Fruit fly (Drosophila melanogaster) whole organism, prepupa: ENCODE measurements around the gene CG10137.

Experiments
- Blimp-1 ChIP-seq: fragments of 200-800 bp; sonication (Bioruptor generic); optimal IDR thresholded peaks from 3 replicates; lab custom pipeline; 2017; ENCODE audit warnings: missing biosample characterization, missing genetic modification characterization, mild to moderate bottlenecking, moderate library complexity, missing genetic modification reagents
- CG10631 ChIP-seq: fragments of 200-800 bp; sonication (Bioruptor generic); optimal IDR thresholded peaks from 2 replicates; lab custom pipeline; 2016; ENCODE audit warnings: missing biosample characterization, missing genetic modification characterization
- CG11294 ChIP-seq: fragments of 200-800 bp; sonication (Bioruptor generic); IDR thresholded peaks from 2 replicates; pipeline ENCODE4 v1.3.6; 2022; ENCODE audit warnings: missing biosample characterization, missing genetic modification characterization
- CG11762 ChIP-seq: fragments of 200-800 bp; sonication (Bioruptor generic); optimal IDR thresholded peaks from 3 replicates; lab custom pipeline; 2016; ENCODE audit warnings: missing biosample characterization, missing genetic modification characterization; ENCODE audit not compliant: insufficient read depth
- CG11902 ChIP-seq: fragments of 200-800 bp; sonication (Bioruptor generic); optimal IDR thresholded peaks from 3 replicates; lab custom pipeline; 2016; ENCODE audit warnings: missing biosample characterization, missing genetic modification characterization
- CG1621 ChIP-seq: fragments of 200-800 bp; sonication (Bioruptor generic); optimal IDR thresholded peaks from 3 replicates; lab custom pipeline; 2018; ENCODE audit warnings: missing biosample characterization, mild to moderate bottlenecking, missing genetic modification characterization
- CG16779 ChIP-seq: fragments of 200-800 bp; sonication (Bioruptor generic); optimal IDR thresholded peaks from 3 replicates; lab custom pipeline; 2017; ENCODE audit warnings: missing biosample characterization, mild to moderate bottlenecking, missing genetic modification characterization
- CG3032 ChIP-seq: fragments of 200-800 bp; optimal IDR thresholded peaks from 2 replicates; lab custom pipeline; 2019; ENCODE audit warnings: missing biosample characterization, mild to moderate bottlenecking, missing genetic modification characterization, moderate library complexity
- CG32006 ChIP-seq: fragments of 200-800 bp; sonication (Bioruptor generic); optimal IDR thresholded peaks from 3 replicates; lab custom pipeline; 2017; ENCODE audit warnings: missing biosample characterization, mild to moderate bottlenecking, missing genetic modification characterization
- CG34406 ChIP-seq: fragments of 200-800 bp; sonication (Bioruptor generic); optimal IDR thresholded peaks from 3 replicates; lab custom pipeline; 2016; ENCODE audit warnings: missing biosample characterization, missing genetic modification characterization
- CG3919 ChIP-seq: fragments of 200-800 bp; sonication (Bioruptor generic); optimal IDR thresholded peaks from 3 replicates; lab custom pipeline; 2016; ENCODE audit warnings: missing biosample characterization, missing genetic modification characterization
- CG4318 ChIP-seq: fragments of 200-800 bp; sonication (Bioruptor generic); optimal IDR thresholded peaks from 3 replicates; lab custom pipeline; 2017; ENCODE audit warnings: missing biosample characterization, mild to moderate bottlenecking, missing genetic modification characterization
- CG6163 ChIP-seq: fragments of 200-800 bp; sonication (Bioruptor generic); IDR thresholded peaks from 3 replicates; pipeline ENCODE4 v1.3.6; 2022; ENCODE audit warnings: missing biosample characterization, missing genetic modification characterization
- CG6792 ChIP-seq: fragments of 200-800 bp; sonication (Bioruptor generic); optimal IDR thresholded peaks from 3 replicates; lab custom pipeline; 2016; ENCODE audit warnings: missing biosample characterization, missing genetic modification characterization
- CG6808 ChIP-seq: fragments of 200-800 bp; sonication (Bioruptor generic); optimal IDR thresholded peaks from 3 replicates; lab custom pipeline; 2017; ENCODE audit warnings: missing biosample characterization, missing genetic modification characterization, mild to moderate bottlenecking, moderate library complexity, missing genetic modification reagents
- CG6854 ChIP-seq: fragments of 200-800 bp; sonication (Bioruptor generic); optimal IDR thresholded peaks from 2 replicates; lab custom pipeline; 2017; ENCODE audit warnings: missing biosample characterization, mild to moderate bottlenecking, missing genetic modification characterization
- CG7368 ChIP-seq: fragments of 200-800 bp; sonication (Bioruptor generic); optimal IDR thresholded peaks from 3 replicates; lab custom pipeline; 2016; ENCODE audit warnings: missing biosample characterization, missing genetic modification characterization
- CG8119 ChIP-seq: fragments of 200-800 bp; sonication (Bioruptor generic); IDR thresholded peaks from 3 replicates; pipeline ENCODE4 v1.3.6; 2022; ENCODE audit warnings: missing biosample characterization, missing genetic modification characterization
- CG8319 ChIP-seq: fragments of 200-800 bp; sonication (Bioruptor generic); optimal IDR thresholded peaks from 3 replicates; lab custom pipeline; 2016; ENCODE audit warnings: missing biosample characterization, missing genetic modification characterization
- CG8632 ChIP-seq: fragments of 200-800 bp; sonication (Bioruptor generic); optimal IDR thresholded peaks from 3 replicates; lab custom pipeline; 2016; ENCODE audit warnings: missing biosample characterization, missing genetic modification characterization
- CG9139 ChIP-seq: fragments of 200-800 bp; sonication (Bioruptor generic); optimal IDR thresholded peaks from 3 replicates; lab custom pipeline; 2017; ENCODE audit warnings: missing biosample characterization, mild to moderate bottlenecking, missing genetic modification characterization
- Eip75B ChIP-seq: fragments of 200-800 bp; sonication (Bioruptor generic); optimal IDR thresholded peaks from 3 replicates; lab custom pipeline; 2016; ENCODE audit warnings: missing biosample characterization, missing genetic modification characterization
- Eip93F ChIP-seq: fragments of 200-800 bp; sonication (Bioruptor generic); optimal IDR thresholded peaks from 2 replicates; lab custom pipeline; 2016; ENCODE audit warnings: missing biosample characterization, mild to moderate bottlenecking, missing genetic modification characterization
- Ets21C ChIP-seq: fragments of 200-800 bp; sonication (Bioruptor generic); optimal IDR thresholded peaks from 3 replicates; lab custom pipeline; 2016; ENCODE audit warnings: missing biosample characterization, missing genetic modification characterization
- Ets96B ChIP-seq: fragments of 200-800 bp; optimal IDR thresholded peaks from 2 replicates; lab custom pipeline; 2019; ENCODE audit warnings: missing biosample characterization, mild to moderate bottlenecking, missing genetic modification characterization, moderate library complexity
- Gug ChIP-seq: fragments of 200-800 bp; sonication (Bioruptor generic); IDR thresholded peaks from 2 replicates; pipeline ENCODE4 v1.3.6; 2022; ENCODE audit warnings: missing biosample characterization, missing genetic modification characterization
- Hr38 ChIP-seq: sonication (Bioruptor generic); optimal IDR thresholded peaks from 2 replicates; lab custom pipeline; 2016; ENCODE audit warnings: missing biosample characterization, missing genetic modification characterization
- Hr39 ChIP-seq: fragments of 200-800 bp; sonication (Bioruptor generic); optimal IDR thresholded peaks from 2 replicates; lab custom pipeline; 2016; ENCODE audit warnings: missing biosample characterization, missing genetic modification characterization
- Hr4 ChIP-seq: fragments of 200-800 bp; sonication (Bioruptor generic); optimal IDR thresholded peaks from 3 replicates; lab custom pipeline; 2016; ENCODE audit warnings: missing biosample characterization, missing genetic modification characterization
- Lpt ChIP-seq: fragments of 200-800 bp; sonication (Bioruptor generic); optimal IDR thresholded peaks from 3 replicates; lab custom pipeline; 2016; ENCODE audit warnings: missing biosample characterization, missing genetic modification characterization
- Met ChIP-seq: fragments of 200-800 bp; sonication (Bioruptor generic); optimal IDR thresholded peaks from 3 replicates; lab custom pipeline; 2016; ENCODE audit warnings: missing biosample characterization, missing genetic modification characterization
- OdsH ChIP-seq: fragments of 200-800 bp; sonication (Bioruptor generic); optimal IDR thresholded peaks from 3 replicates; lab custom pipeline; 2016; ENCODE audit warnings: missing biosample characterization, missing genetic modification characterization
- Smox ChIP-seq: fragments of 200-800 bp; sonication (Bioruptor generic); optimal IDR thresholded peaks from 3 replicates; lab custom pipeline; 2016; ENCODE audit warnings: missing biosample characterization, missing genetic modification characterization
- Sox102F ChIP-seq: fragments of 200-800 bp; sonication (Bioruptor generic); optimal IDR thresholded peaks from 2 replicates; lab custom pipeline; 2016; ENCODE audit warnings: missing biosample characterization, mild to moderate bottlenecking, missing genetic modification characterization
- Sox14 ChIP-seq: fragments of 200-800 bp; sonication (Bioruptor generic); optimal IDR thresholded peaks from 3 replicates; lab custom pipeline; 2016; ENCODE audit warnings: missing biosample characterization, missing genetic modification characterization
- achi ChIP-seq: fragments of 200-800 bp; sonication (Bioruptor generic); optimal IDR thresholded peaks from 3 replicates; lab custom pipeline; 2016; ENCODE audit warnings: missing biosample characterization, missing genetic modification characterization
- acj6 ChIP-seq: fragments of 200-800 bp; sonication (Bioruptor generic); optimal IDR thresholded peaks from 3 replicates; lab custom pipeline; 2016; ENCODE audit warnings: missing biosample characterization, missing genetic modification characterization
- dac ChIP-seq: fragments of 200-800 bp; sonication (Bioruptor generic); optimal IDR thresholded peaks from 2 replicates; lab custom pipeline; 2017; ENCODE audit warnings: missing biosample characterization, mild to moderate bottlenecking, missing genetic modification characterization
- dsx ChIP-seq: fragments of 200-800 bp; optimal IDR thresholded peaks from 3 replicates; lab custom pipeline; 2019; ENCODE audit warnings: missing biosample characterization, mild to moderate bottlenecking, missing genetic modification characterization, moderate library complexity; ENCODE audit not compliant: poor library complexity, severe bottlenecking
- fd59A ChIP-seq: fragments of 200-800 bp; sonication (Bioruptor generic); optimal IDR thresholded peaks from 2 replicates; lab custom pipeline; 2017; ENCODE audit warnings: missing biosample characterization, mild to moderate bottlenecking, missing genetic modification characterization, missing genetic modification reagents
- fd85E ChIP-seq: fragments of 200-800 bp; sonication (Bioruptor generic); optimal IDR thresholded peaks from 3 replicates; lab custom pipeline; 2016; ENCODE audit warnings: missing biosample characterization, missing genetic modification characterization
- fkh ChIP-seq: fragments of 200-800 bp; sonication (Bioruptor generic); optimal IDR thresholded peaks from 3 replicates; lab custom pipeline; 2017; ENCODE audit warnings: missing biosample characterization, mild to moderate bottlenecking, missing genetic modification characterization, moderate library complexity
- lz ChIP-seq: fragments of 200-800 bp; sonication (Bioruptor generic); optimal IDR thresholded peaks from 3 replicates; lab custom pipeline; 2016; ENCODE audit warnings: missing biosample characterization, missing genetic modification characterization
- net ChIP-seq: fragments of 200-800 bp; sonication (Bioruptor generic); optimal IDR thresholded peaks from 3 replicates; lab custom pipeline; 2016; ENCODE audit warnings: missing biosample characterization, missing genetic modification characterization
- pdm3 ChIP-seq: fragments of 200-800 bp; sonication (Bioruptor generic); optimal IDR thresholded peaks from 3 replicates; lab custom pipeline; 2016; ENCODE audit warnings: missing biosample characterization, missing genetic modification characterization
- salr ChIP-seq, 2 experiments: fragments of 200-800 bp; sonication (Bioruptor generic); optimal IDR thresholded peaks; 3 replicates each; lab custom pipeline; 2016 to 2018; ENCODE audit warnings: missing biosample characterization in 2 of 2, missing genetic modification characterization in 2 of 2, mild to moderate bottlenecking in 1 of 2
- spab ChIP-seq: fragments of 200-800 bp; sonication (Bioruptor generic); optimal IDR thresholded peaks from 2 replicates; lab custom pipeline; 2017; ENCODE audit warnings: missing biosample characterization, mild to moderate bottlenecking, missing genetic modification characterization, missing genetic modification reagents
- ss ChIP-seq, 2 experiments: fragments of 200-800 bp; sonication (Bioruptor generic); optimal IDR thresholded peaks; 2 replicates in 1 of 2; 3 replicates in 1 of 2; lab custom pipeline; 2017 to 2018; ENCODE audit warnings: mild to moderate bottlenecking in 2 of 2, missing biosample characterization in 2 of 2, missing genetic modification characterization in 2 of 2, moderate library complexity in 1 of 2
- svp ChIP-seq: fragments of 200-800 bp; sonication (Bioruptor generic); peaks from one replicate; lab custom pipeline; 2016; ENCODE audit warnings: missing biosample characterization, missing genetic modification characterization
- vri ChIP-seq: fragments of 200-800 bp; sonication (Bioruptor generic); optimal IDR thresholded peaks from 3 replicates; lab custom pipeline; 2016; ENCODE audit warnings: missing biosample characterization, mild to moderate bottlenecking, missing genetic modification characterization

Gene CG10137

DNA sequence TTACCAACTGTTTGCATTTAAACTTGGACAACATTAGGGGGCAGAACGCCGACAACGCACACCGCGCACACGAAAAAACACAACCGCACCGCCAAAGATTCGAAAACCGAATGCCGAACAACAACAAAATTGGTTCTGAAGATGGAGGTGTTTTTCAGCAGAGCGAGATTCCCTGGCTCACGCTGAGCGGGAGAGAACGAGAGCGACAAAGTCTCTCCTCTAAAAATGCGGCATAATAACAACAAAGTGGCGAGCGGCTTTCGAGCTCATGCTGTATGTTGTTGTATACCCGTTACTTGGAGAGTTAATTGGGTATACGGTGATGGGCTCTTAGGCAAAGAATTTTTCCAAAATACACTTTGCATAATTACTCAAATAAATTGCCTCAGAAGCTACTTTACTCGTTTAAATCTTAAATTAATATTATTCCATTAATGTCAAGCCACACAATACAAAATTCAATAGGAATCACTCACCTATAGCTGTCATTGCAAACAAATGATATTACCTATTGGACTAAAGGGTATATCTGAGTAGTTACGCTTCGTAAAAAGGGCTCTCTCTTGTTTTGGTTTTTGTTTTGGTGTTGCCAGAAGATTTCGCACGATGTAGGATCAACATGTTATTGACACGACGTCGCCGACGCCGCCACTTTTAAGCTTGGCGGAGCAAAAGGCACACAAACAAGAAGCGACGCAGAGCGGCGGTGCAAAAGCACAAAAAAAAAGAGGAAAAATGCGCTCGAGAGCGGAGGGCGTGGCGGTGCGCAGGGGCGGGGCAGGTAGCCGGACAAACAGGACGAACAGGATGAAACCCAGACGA lies 46.2 kb downstream of the CG10137 start:
- TF ChIP-seq CG34406, result peak; percentile 87
- TF ChIP-seq Hr39 (GFP tag; lab: Kevin White, UChicago), result peak; percentile 94
- peak; percentile 97 for TF ChIP-seq CG32006
- peak; percentile 40 for TF ChIP-seq fd85E (GFP tag; lab: Kevin White, UChicago)
- TF ChIP-seq Blimp-1 (GFP tag; lab: Kevin White, UChicago), result peak; percentile 81
- peak; percentile 91 to 93 for TF ChIP-seq ss (GFP tag; optimal IDR thresholded peaks at IDR 0.05; lab: Kevin White, UChicago)
- peak; percentile 98 for TF ChIP-seq svp (GFP tag; lab: Kevin White, UChicago)
- TF ChIP-seq lz (GFP tag; lab: Kevin White, UChicago), result peak; percentile 95
- peak; percentile 95 for TF ChIP-seq CG3032 (tag; lab: Kevin White, UChicago)
- TF ChIP-seq Hr4 (GFP tag; lab: Kevin White, UChicago), result peak; percentile 93
- peak; percentile 90 for TF ChIP-seq Eip93F (GFP tag; lab: Kevin White, UChicago)
- TF ChIP-seq CG8632, result peak; percentile 93
- TF ChIP-seq CG6808 (GFP tag; lab: Kevin White, UChicago), result peak; percentile 92
- TF ChIP-seq CG1621 (tag; lab: Kevin White, UChicago), result peak; percentile 85
- TF ChIP-seq net (GFP tag; lab: Kevin White, UChicago), result peak; percentile 86
- peak; percentile 82 for TF ChIP-seq CG7368 (GFP tag; lab: Kevin White, UChicago)
- peak; percentile 93 for TF ChIP-seq CG3919 (GFP tag; lab: Kevin White, UChicago)
- TF ChIP-seq CG11902 (GFP tag; lab: Kevin White, UChicago), result peak; percentile 86
- peak; percentile 93 for TF ChIP-seq Smox (GFP tag; lab: Kevin White, UChicago)
- peak; percentile 93 for TF ChIP-seq CG10631 (GFP tag; lab: Kevin White, UChicago)
- TF ChIP-seq Gug, result peak; percentile 79
- peak; percentile 93 for TF ChIP-seq CG4318 (GFP tag; lab: Kevin White, UChicago)
- TF ChIP-seq dac, result peak; percentile 85
- TF ChIP-seq Lpt (GFP tag; lab: Kevin White, UChicago), result peak; percentile 94
- TF ChIP-seq CG11762, result peak; percentile 87
- peak; percentile 89 for TF ChIP-seq vri (GFP tag; lab: Kevin White, UChicago)
- TF ChIP-seq Sox14 (GFP tag; lab: Kevin White, UChicago), result peak; percentile 96
- TF ChIP-seq CG16779 (tag; lab: Kevin White, UChicago), result peak; percentile 86
- peak; percentile 93 for TF ChIP-seq fd59A (GFP tag; lab: Kevin White, UChicago)
- no peak for TF ChIP-seq Hr38 (GFP tag; lab: Kevin White, UChicago)
- peak; percentile 94 for TF ChIP-seq Ets96B
- peak; percentile 90 for TF ChIP-seq spab (GFP tag; lab: Kevin White, UChicago)
- TF ChIP-seq dsx (GFP tag; lab: Kevin White, UChicago), result peak; percentile 97
- TF ChIP-seq pdm3, result peak; percentile 96
- peak; percentile 91 for TF ChIP-seq achi (GFP tag; lab: Kevin White, UChicago)
- peak; percentile 59 for TF ChIP-seq fkh
- TF ChIP-seq CG8119 (GFP tag; lab: Robert Waterston, UW), result peak; percentile 95
- TF ChIP-seq salr (GFP tag; optimal IDR thresholded peaks at IDR 0.05; lab: Kevin White, UChicago), result peak; percentile 77 to 90
- TF ChIP-seq CG8319 (GFP tag; lab: Kevin White, UChicago), result peak; percentile 76
- peak; percentile 79 for TF ChIP-seq CG6854 (GFP tag; lab: Kevin White, UChicago)
- TF ChIP-seq Met (GFP tag; lab: Kevin White, UChicago), result peak; percentile 97
- TF ChIP-seq CG9139 (GFP tag; lab: Kevin White, UChicago), result peak; percentile 84
- TF ChIP-seq Ets21C (GFP tag; lab: Kevin White, UChicago), result peak; percentile 88
- TF ChIP-seq CG11294 (GFP tag; lab: Robert Waterston, UW), result peak; percentile 52; the same call in 1 of the 2 replicates
- TF ChIP-seq Sox102F (GFP tag; lab: Kevin White, UChicago), result peak; percentile 94
- TF ChIP-seq CG6163, result peak; percentile 74
- TF ChIP-seq acj6 (GFP tag; lab: Kevin White, UChicago), result peak; percentile 94
- peak; percentile 95 for TF ChIP-seq Eip75B (GFP tag; lab: Kevin White, UChicago)
- TF ChIP-seq CG6792, result peak; percentile 91
- peak; percentile 96 for TF ChIP-seq OdsH
